Worm (Caenorhabditis elegans): Measurements from ENCODE around the gene hlh-34.

ce11 chrV:13659219-13659618 is 48.0 kb downstream of the hlh-34 start:
- no peak for TF ChIP-seq lin-40 (tag; optimal IDR thresholded peaks at IDR 0.05)
- TF ChIP-seq tbx-9 (tag; optimal IDR thresholded peaks at IDR 0.05; ENCODE audit: borderline replicate concordance): no peak

Measured in whole organism, young adult.